Worm (Caenorhabditis elegans): Measurements from ENCODE around the gene ZK1248.19.

ZK1248.19 gene

ce11 chrII:5858322-5858721 is 19.1 kb upstream of the ZK1248.19 start, which contains the start of gene F55C12.4:
F55C12.4 (minus strand) TSS chrII:5858422.
- no peak for TF ChIP-seq aly-1 (tag; optimal IDR thresholded peaks at IDR 0.05)
- TF ChIP-seq ceh-13 (GFP tag; optimal IDR thresholded peaks at IDR 0.05) = no peak
- no peak for TF ChIP-seq scrt-1 (GFP tag; IDR thresholded peaks at IDR 0.05)
- no peak for TF ChIP-seq B0310.2 (tag; optimal IDR thresholded peaks at IDR 0.05)
- no peak for TF ChIP-seq hmbx-1 (tag; optimal IDR thresholded peaks at IDR 0.05)
- TF ChIP-seq sea-1 (GFP tag; conservative IDR thresholded peaks at IDR 0.05) = no peak
- no peak for TF ChIP-seq F13C5.2 (tag; optimal IDR thresholded peaks at IDR 0.05)
- TF ChIP-seq ets-7 (tag; optimal IDR thresholded peaks at IDR 0.05) = no peak

DNA sequence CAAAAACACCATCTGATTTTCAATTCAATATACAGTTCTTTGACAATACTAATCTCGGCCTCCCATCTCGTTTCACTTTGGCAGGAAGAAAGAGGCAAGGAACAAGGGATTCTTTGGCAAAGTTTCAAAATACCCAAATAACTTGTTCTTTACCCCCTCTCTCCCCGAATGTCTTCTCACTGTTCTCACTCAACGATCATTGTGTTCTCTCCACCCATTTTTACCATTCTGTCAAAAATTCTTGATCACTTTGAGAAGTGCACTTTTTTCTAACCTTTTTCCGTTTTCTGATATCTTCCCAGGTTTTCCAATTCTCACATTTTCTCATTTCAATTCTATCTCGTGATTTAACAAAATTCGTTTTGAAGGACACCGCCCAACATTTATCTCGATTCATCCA is 14.9 kb upstream of the ZK1248.19 start, which contains the start of gene H41C03.1:
Gene H41C03.1, plus strand, starts transcription at position 301 of the 400 bp plus-strand sequence.
- no peak for TF ChIP-seq hmbx-1 (tag; optimal IDR thresholded peaks at IDR 0.05)

- TF ChIP-seq B0310.2 (tag; optimal IDR thresholded peaks at IDR 0.05) (no peak), ama-1 (optimal IDR thresholded peaks at IDR 0.05) (no peak), aly-1 (tag; optimal IDR thresholded peaks at IDR 0.05) (no peak), tbx-37 (GFP tag; conservative IDR thresholded peaks at IDR 0.05) (no peak), tbx-11 (GFP tag; IDR thresholded peaks at IDR 0.05) (no peak), ceh-36 (tag; optimal IDR thresholded peaks at IDR 0.05) (no peak), hmbx-1 (tag; optimal IDR thresholded peaks at IDR 0.05) (no peak), tra-4 (tag; optimal IDR thresholded peaks at IDR 0.05) (no peak), ets-7 (tag; optimal IDR thresholded peaks at IDR 0.05) (no peak), F13C5.2 (tag; optimal IDR thresholded peaks at IDR 0.05) (no peak), sea-1 (GFP tag; conservative IDR thresholded peaks at IDR 0.05) (no peak), ceh-13 (GFP tag; optimal IDR thresholded peaks at IDR 0.05) (no peak)
Measured at ce11 chrII:5853261-5853660, 14.0 kb upstream of the ZK1248.19 start.

- TF ChIP-seq hnd-1 (tag; optimal IDR thresholded peaks at IDR 0.05) (no peak), tbx-37 (GFP tag; conservative IDR thresholded peaks at IDR 0.05) (no peak), ama-1 (optimal IDR thresholded peaks at IDR 0.05) (no peak), tra-4 (tag; optimal IDR thresholded peaks at IDR 0.05) (no peak), tbx-11 (GFP tag; IDR thresholded peaks at IDR 0.05) (no peak), ets-7 (tag; optimal IDR thresholded peaks at IDR 0.05) (no peak)
Measured at ce11 chrII:5852007-5852406, 12.8 kb upstream of the ZK1248.19 start, which contains the start of gene H41C03.2. H41C03.2 (minus strand) TSS chrII:5852107.

- TF ChIP-seq ama-1 (optimal IDR thresholded peaks at IDR 0.05) (no peak), ceh-36 (tag; optimal IDR thresholded peaks at IDR 0.05) (no peak), ceh-13 (GFP tag; optimal IDR thresholded peaks at IDR 0.05) (no peak), B0310.2 (tag; optimal IDR thresholded peaks at IDR 0.05) (no peak), pes-1 (GFP tag; IDR thresholded peaks at IDR 0.05) (no peak), tbx-37 (GFP tag; conservative IDR thresholded peaks at IDR 0.05) (no peak), tra-4 (tag; optimal IDR thresholded peaks at IDR 0.05) (no peak), ets-7 (tag; optimal IDR thresholded peaks at IDR 0.05) (no peak)
Measured at ce11 chrII:5846181-5846580, 7.0 kb upstream of the ZK1248.19 start.

ce11 chrII:5845441-5845840 is 6.2 kb upstream of the ZK1248.19 start, which contains the start of the genes ZK1248.17 and H41C03.3:
ZK1248.17 (minus strand) TSS chrII:5845541.
H41C03.3 (plus strand) TSS chrII:5845777.
- TF ChIP-seq sea-1 (GFP tag; conservative IDR thresholded peaks at IDR 0.05) (no peak), pes-1 (GFP tag; IDR thresholded peaks at IDR 0.05) (no peak)

DNA sequence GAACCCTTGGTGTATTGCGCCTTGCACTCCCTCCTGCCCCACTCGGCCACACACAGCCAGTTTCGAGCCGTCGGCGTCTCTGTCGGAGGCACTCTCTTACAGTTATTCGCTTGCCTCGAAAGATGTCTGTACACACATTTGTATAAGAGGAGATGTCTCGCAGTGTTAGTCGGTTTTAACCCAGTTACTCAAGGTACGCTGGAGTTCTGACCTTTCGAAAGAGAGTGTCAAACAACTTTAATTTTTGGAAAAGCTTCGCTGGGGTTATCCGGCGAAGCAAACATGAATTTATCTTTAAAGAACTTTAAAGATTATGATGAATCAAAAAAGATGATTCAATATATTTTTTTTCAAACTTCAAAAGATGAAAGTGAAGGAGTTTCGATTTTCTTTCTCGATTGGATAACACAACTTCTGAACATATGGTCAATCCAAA is 5.5 kb upstream of the ZK1248.19 start:
- TF ChIP-seq ceh-36 (tag; optimal IDR thresholded peaks at IDR 0.05) = peak; percentile 96
- peak; percentile 84 for TF ChIP-seq hmbx-1 (tag; optimal IDR thresholded peaks at IDR 0.05)
- peak; percentile 86 for TF ChIP-seq pes-1 (GFP tag; IDR thresholded peaks at IDR 0.05)
- peak; percentile 92 for TF ChIP-seq tra-4 (tag; optimal IDR thresholded peaks at IDR 0.05)
- peak; percentile 39 for TF ChIP-seq tbx-37 (GFP tag; conservative IDR thresholded peaks at IDR 0.05)
- peak; percentile 67 for TF ChIP-seq scrt-1 (GFP tag; IDR thresholded peaks at IDR 0.05)
- peak; percentile 40 for TF ChIP-seq aly-1 (tag; optimal IDR thresholded peaks at IDR 0.05)
- TF ChIP-seq sea-1 (GFP tag; conservative IDR thresholded peaks at IDR 0.05) = peak; percentile 89
- peak; percentile 88 for TF ChIP-seq B0310.2 (tag; optimal IDR thresholded peaks at IDR 0.05)
- peak; percentile 53 for TF ChIP-seq hnd-1 (tag; optimal IDR thresholded peaks at IDR 0.05)
- TF ChIP-seq ama-1 (optimal IDR thresholded peaks at IDR 0.05) = peak; percentile 100
- peak; percentile 80 for TF ChIP-seq ets-7 (tag; optimal IDR thresholded peaks at IDR 0.05)
- TF ChIP-seq hmg-4 (GFP tag; optimal IDR thresholded peaks at IDR 0.05) = peak; percentile 96
- peak; percentile 27 for TF ChIP-seq ceh-13 (GFP tag; optimal IDR thresholded peaks at IDR 0.05)
- TF ChIP-seq tbx-11 (GFP tag; IDR thresholded peaks at IDR 0.05) = peak; percentile 79
- peak; percentile 98 for TF ChIP-seq F13C5.2 (tag; optimal IDR thresholded peaks at IDR 0.05)
- TF ChIP-seq flt-1 (GFP tag; IDR thresholded peaks at IDR 0.05) = peak; percentile 72

DNA sequence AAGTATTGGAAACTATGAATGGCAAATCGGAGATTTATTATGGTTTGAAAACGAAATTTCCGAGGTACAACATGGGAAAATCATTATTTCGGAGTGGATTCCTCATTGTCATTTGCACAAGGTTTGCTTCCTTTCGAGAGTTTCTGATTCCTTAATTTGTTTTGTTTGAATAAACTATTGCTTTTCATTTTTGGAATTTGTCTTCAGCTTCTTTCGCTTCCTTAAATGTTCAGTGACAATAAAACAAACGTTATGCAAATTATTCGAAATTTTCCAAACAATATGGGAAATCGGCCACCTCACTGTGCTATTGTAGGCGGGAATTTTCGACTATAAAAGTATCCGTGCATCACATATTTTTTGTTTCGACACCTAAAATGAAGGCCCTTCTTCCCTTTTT is 2.7 kb upstream of the ZK1248.19 start, which contains the start of gene nep-25:
Gene nep-25, plus strand, starts transcription at position 375 of the 400 bp plus-strand sequence.
- TF ChIP-seq hnd-1 (tag; optimal IDR thresholded peaks at IDR 0.05) (no peak), ceh-13 (GFP tag; optimal IDR thresholded peaks at IDR 0.05) (no peak), ama-1 (optimal IDR thresholded peaks at IDR 0.05) (no peak)

DNA sequence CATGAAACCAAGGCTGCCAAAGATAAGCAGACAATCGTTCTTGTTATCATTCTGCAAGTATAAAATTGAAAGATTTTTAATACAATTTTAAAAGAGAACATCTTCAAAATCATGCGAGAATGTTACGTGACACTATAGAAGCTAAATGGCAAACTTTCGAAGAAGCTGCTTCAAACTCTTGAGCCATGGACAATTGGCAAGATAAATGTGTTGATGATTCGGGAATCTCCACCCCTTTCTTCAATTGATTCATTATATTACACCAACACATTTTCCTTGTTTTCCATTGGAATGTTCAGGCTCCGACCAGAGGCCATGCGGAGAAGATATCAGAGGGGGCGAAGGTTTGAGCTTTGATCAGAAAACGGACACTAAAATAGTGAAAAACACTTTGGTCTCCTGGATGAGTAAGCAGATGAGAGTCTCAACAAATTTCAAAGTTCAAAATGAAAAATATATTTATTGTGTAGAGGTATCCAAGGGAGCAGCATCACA is 1.9 kb upstream of the ZK1248.19 start, which contains the start of gene lec-5:
Gene lec-5, minus strand, starts transcription at position 51 of the 495 bp plus-strand sequence.
- TF ChIP-seq sea-1 (GFP tag; conservative IDR thresholded peaks at IDR 0.05) = no peak
- no peak for TF ChIP-seq scrt-1 (GFP tag; IDR thresholded peaks at IDR 0.05)
- no peak for TF ChIP-seq ceh-13 (GFP tag; optimal IDR thresholded peaks at IDR 0.05)
- TF ChIP-seq B0310.2 (tag; optimal IDR thresholded peaks at IDR 0.05) = no peak
- no peak for TF ChIP-seq ama-1 (optimal IDR thresholded peaks at IDR 0.05)
- no peak for TF ChIP-seq tbx-11 (GFP tag; IDR thresholded peaks at IDR 0.05)
- no peak for TF ChIP-seq hmg-4 (GFP tag; optimal IDR thresholded peaks at IDR 0.05)
- TF ChIP-seq ceh-36 (tag; optimal IDR thresholded peaks at IDR 0.05) = no peak
- no peak for TF ChIP-seq aly-1 (tag; optimal IDR thresholded peaks at IDR 0.05)
- TF ChIP-seq ets-7 (tag; optimal IDR thresholded peaks at IDR 0.05) = no peak
- TF ChIP-seq tra-4 (tag; optimal IDR thresholded peaks at IDR 0.05) = no peak
- TF ChIP-seq hnd-1 (tag; optimal IDR thresholded peaks at IDR 0.05) = no peak
- no peak for TF ChIP-seq F13C5.2 (tag; optimal IDR thresholded peaks at IDR 0.05)
- no peak for TF ChIP-seq tbx-37 (GFP tag; conservative IDR thresholded peaks at IDR 0.05)
- TF ChIP-seq pes-1 (GFP tag; IDR thresholded peaks at IDR 0.05) = no peak

Data from whole organism, early embryonic.